Fruit fly (Drosophila melanogaster): ENCODE results near the gene Atac3.

The Atac3 gene

dm6 chr3L:340569-340968 is 12.8 kb upstream of the Atac3 start:
- TF ChIP-seq CG31365 (tag; optimal IDR thresholded peaks at IDR 0.05) (no peak), rib (GFP tag; IDR thresholded peaks at IDR 0.05) (no peak), Bdp1 (GFP tag; optimal IDR thresholded peaks at IDR 0.05) (no peak)

- no peak for TF ChIP-seq CG2120 (GFP tag; optimal IDR thresholded peaks at IDR 0.05)
- TF ChIP-seq ap (GFP tag; IDR thresholded peaks at IDR 0.05): no peak
- TF ChIP-seq kni (GFP tag; optimal IDR thresholded peaks at IDR 0.05): no peak
- no peak for TF ChIP-seq pita (GFP tag; optimal IDR thresholded peaks at IDR 0.05)
- no peak for TF ChIP-seq CoRest (tag; optimal IDR thresholded peaks at IDR 0.05)
- no peak for TF ChIP-seq Hr3 (GFP tag; optimal IDR thresholded peaks at IDR 0.05)
- no peak for TF ChIP-seq ERR (GFP tag; optimal IDR thresholded peaks at IDR 0.05)
- TF ChIP-seq psq (GFP tag; optimal IDR thresholded peaks at IDR 0.05): no peak
- no peak for TF ChIP-seq CG5953 (GFP tag; IDR thresholded peaks at IDR 0.05)
These were observed 12.3 kb upstream of the Atac3 start for dm6 chr3L:340124-340523.

- TF ChIP-seq odd (GFP tag; optimal IDR thresholded peaks at IDR 0.05) (no peak), CG4282 (GFP tag; optimal IDR thresholded peaks at IDR 0.05) (no peak), sug (tag; optimal IDR thresholded peaks at IDR 0.05) (peak; percentile 77), row (GFP tag; IDR thresholded peaks at IDR 0.05) (peak; percentile 41; the same call in 2 of the 3 replicates), Nf-YB (GFP tag; optimal IDR thresholded peaks at IDR 0.05) (no peak), Mes4 (GFP tag; optimal IDR thresholded peaks at IDR 0.05) (no peak), CG3847 (GFP tag; IDR thresholded peaks at IDR 0.05) (peak; percentile 16; the same call in 1 of the 2 replicates), CG12659 (GFP tag; optimal IDR thresholded peaks at IDR 0.05) (peak; percentile 3), dan (GFP tag; IDR thresholded peaks at IDR 0.05) (no peak), Atf6 (GFP tag; IDR thresholded peaks at IDR 0.05) (0 out of 2 replicates have a peak, but pooled peaks have one; percentile 21), CG9817 (tag; optimal IDR thresholded peaks at IDR 0.05) (peak; percentile 5), Max (GFP tag; optimal IDR thresholded peaks at IDR 0.05) (no peak), HmgZ (tag; optimal IDR thresholded peaks at IDR 0.05) (peak; percentile 62), CG32532 (GFP tag; IDR thresholded peaks at IDR 0.05) (peak; percentile 26; the same call in 1 of the 2 replicates), Pdp1 (GFP tag; optimal IDR thresholded peaks at IDR 0.05) (peak in 1 of 2 experiments; percentile 29), sob (GFP tag; IDR thresholded peaks at IDR 0.05) (0 out of 2 replicates have a peak, but pooled peaks have one; percentile 22), CG13894 (tag; optimal IDR thresholded peaks at IDR 0.05) (peak; percentile 65), CG7928 (GFP tag; optimal IDR thresholded peaks at IDR 0.05) (no peak), CG15269 (tag; optimal IDR thresholded peaks at IDR 0.05) (no peak), TFAM (GFP tag; optimal IDR thresholded peaks at IDR 0.05) (no peak), CG2199 (GFP tag; IDR thresholded peaks at IDR 0.05) (0 out of 3 replicates have a peak, but pooled peaks have one; percentile 7), sr (GFP tag; IDR thresholded peaks at IDR 0.05) (peak; percentile 54; the same call in 1 of the 3 replicates), gsb (GFP tag; IDR thresholded peaks at IDR 0.05) (no peak), B-H2 (GFP tag; optimal IDR thresholded peaks at IDR 0.05) (peak; percentile 21), CG9437 (GFP tag; optimal IDR thresholded peaks at IDR 0.05) (no peak), hkb (optimal IDR thresholded peaks at IDR 0.05) (no peak), hkb (GFP tag; IDR thresholded peaks at IDR 0.05) (peak; percentile 39; the same call in 1 of the 2 replicates), Fer1 (GFP tag; optimal IDR thresholded peaks at IDR 0.05) (peak; percentile 44), ap (GFP tag; IDR thresholded peaks at IDR 0.05) (no peak), pum (GFP tag; optimal IDR thresholded peaks at IDR 0.05) (no peak), CG11504 (tag; optimal IDR thresholded peaks at IDR 0.05) (no peak), Meics (GFP tag; optimal IDR thresholded peaks at IDR 0.05) (peak; percentile 6), CG12071 (GFP tag; optimal IDR thresholded peaks at IDR 0.05) (peak; percentile 2), sd (tag; optimal IDR thresholded peaks at IDR 0.05) (peak; percentile 81), CG12769 (tag; optimal IDR thresholded peaks at IDR 0.05) (peak; percentile 50), GATAe (GFP tag; conservative IDR thresholded peaks at IDR 0.05) (peak; percentile 55; the same call in 1 of the 2 replicates), HLH54F (GFP tag; optimal IDR thresholded peaks at IDR 0.05) (no peak)
These were observed 11.3 kb upstream of the Atac3 start for dm6 chr3L:339072-339471.
